Fruit fly (Drosophila melanogaster) whole organism, wandering third instar larva: ENCODE data around the gene CG15579.
"Not testable (repeated sequence)": the region's sequence is repeated elsewhere in the genome, so short reads cannot be mapped to it uniquely, and the experiment has no call there.

ENCODE experiments used
- Abd-B ChIP-seq: fragments of >200 bp; optimal IDR thresholded peaks from 2 replicates; lab custom pipeline; 2017; ENCODE audit warnings: missing biosample characterization, missing genetic modification characterization
- CG32264 ChIP-seq: fragments of 200-800 bp; sonication (Bioruptor generic); optimal IDR thresholded peaks from 2 replicates; lab custom pipeline; 2016; ENCODE audit warnings: missing biosample characterization, missing genetic modification characterization
- CG9705 ChIP-seq: fragments of 200-800 bp; sonication (Bioruptor generic); optimal IDR thresholded peaks from 2 replicates; lab custom pipeline; 2018; ENCODE audit warnings: missing biosample characterization, mild to moderate bottlenecking, missing genetic modification characterization
- CrebA ChIP-seq: fragments of 200-800 bp; sonication (Bioruptor generic); optimal IDR thresholded peaks from 2 replicates; lab custom pipeline; 2016; ENCODE audit warnings: missing biosample characterization, mild to moderate bottlenecking, missing genetic modification characterization, borderline replicate concordance
- Dfd ChIP-seq: fragments of >200 bp; optimal IDR thresholded peaks from 2 replicates; lab custom pipeline; 2017; ENCODE audit warnings: missing biosample characterization, missing genetic modification characterization
- Dif ChIP-seq: fragments of 200-275, 200-300 bp; sonication (Bioruptor generic); optimal IDR thresholded peaks from 2 replicates; lab custom pipeline; 2018; ENCODE audit warnings: missing biosample characterization, missing genetic modification characterization; ENCODE audit not compliant: partially characterized antibody
- GATAd ChIP-seq: sonication (Bioruptor generic); optimal IDR thresholded peaks from 2 replicates; lab custom pipeline; 2016; ENCODE audit warnings: missing biosample characterization, missing genetic modification characterization
- Hnf4 ChIP-seq: fragments of 200-800 bp; sonication (Bioruptor generic); optimal IDR thresholded peaks from 2 replicates; lab custom pipeline; 2016; ENCODE audit warnings: missing biosample characterization, mild to moderate bottlenecking, missing genetic modification characterization
- Jra ChIP-seq: sonication (Bioruptor generic); optimal IDR thresholded peaks from 2 replicates; lab custom pipeline; 2016; ENCODE audit warnings: missing biosample characterization, missing genetic modification characterization
- Myc ChIP-seq: fragments of >200 bp; optimal IDR thresholded peaks from 2 replicates; lab custom pipeline; 2017
- N ChIP-seq: fragments of >200 bp; optimal IDR thresholded peaks from 2 replicates; lab custom pipeline; 2018; ENCODE audit warnings: missing biosample characterization, missing external identifiers, missing genetic modification characterization
- OdsH ChIP-seq: fragments of 200-800 bp; sonication (Bioruptor generic); optimal IDR thresholded peaks from 2 replicates; lab custom pipeline; 2016; ENCODE audit warnings: missing biosample characterization, mild to moderate bottlenecking, missing genetic modification characterization
- Rel ChIP-seq, 2 experiments: fragments of 200-800 bp; sonication (Bioruptor generic) in 1 of 2; optimal IDR thresholded peaks; 2 replicates in 1 of 2; 3 replicates in 1 of 2; lab custom pipeline; 2016 to 2019; ENCODE audit warnings: mild to moderate bottlenecking in 2 of 2, missing biosample characterization in 2 of 2, missing genetic modification characterization in 2 of 2, moderate library complexity in 1 of 2
- Sp1 ChIP-seq: fragments of 200-800 bp; sonication (Bioruptor generic); optimal IDR thresholded peaks from 3 replicates; lab custom pipeline; 2019; ENCODE audit warnings: missing biosample characterization, mild to moderate bottlenecking, missing genetic modification characterization, moderate library complexity
- br ChIP-seq: fragments of 200-800 bp; sonication (Bioruptor generic); optimal IDR thresholded peaks from 2 replicates; lab custom pipeline; 2016; ENCODE audit warnings: missing biosample characterization, missing genetic modification characterization
- brk ChIP-seq: fragments of 200-800 bp; sonication (Bioruptor generic); optimal IDR thresholded peaks from 2 replicates; lab custom pipeline; 2016; ENCODE audit warnings: missing biosample characterization, mild to moderate bottlenecking, missing genetic modification characterization
- dl ChIP-seq, 2 experiments: fragments of 175-275, 200-275 bp in 1 of 2; fragments of 200-275 bp in 1 of 2; sonication (Bioruptor generic); optimal IDR thresholded peaks; lab custom pipeline; 2018; ENCODE audit warnings: mild to moderate bottlenecking in 2 of 2, missing biosample characterization in 2 of 2, missing genetic modification characterization in 2 of 2, moderate library complexity in 2 of 2; ENCODE audit not compliant: partially characterized antibody in 2 of 2, insufficient read depth in 1 of 2
- dmrt93B ChIP-seq: fragments of 200-800 bp; sonication (Bioruptor generic); optimal IDR thresholded peaks from 2 replicates; lab custom pipeline; 2018; ENCODE audit warnings: missing biosample characterization, mild to moderate bottlenecking, missing genetic modification characterization
- ey ChIP-seq: fragments of 200-800 bp; sonication (Bioruptor generic); optimal IDR thresholded peaks from 2 replicates; lab custom pipeline; 2016; ENCODE audit warnings: missing biosample characterization, missing genetic modification characterization
- foxo ChIP-seq, 2 experiments: fragments of 200-800 bp; sonication (Bioruptor generic); optimal IDR thresholded peaks; 2 replicates in 1 of 2; 3 replicates in 1 of 2; lab custom pipeline; 2016 to 2017; ENCODE audit warnings: missing biosample characterization in 2 of 2, missing genetic modification characterization in 2 of 2
- fru ChIP-seq: fragments of 200-800 bp; sonication (Bioruptor generic); optimal IDR thresholded peaks from 3 replicates; lab custom pipeline; 2016; ENCODE audit warnings: missing biosample characterization, mild to moderate bottlenecking, missing genetic modification characterization
- h ChIP-seq: fragments of 200-800 bp; sonication (Bioruptor generic); optimal IDR thresholded peaks from 3 replicates; lab custom pipeline; 2016; ENCODE audit warnings: missing biosample characterization, mild to moderate bottlenecking, missing genetic modification characterization
- pan ChIP-seq: fragments of >200 bp; optimal IDR thresholded peaks from 2 replicates; lab custom pipeline; 2017
- rgr ChIP-seq: fragments of 200-800 bp; sonication (Bioruptor generic); optimal IDR thresholded peaks from 3 replicates; lab custom pipeline; 2016; ENCODE audit warnings: missing biosample characterization, mild to moderate bottlenecking, missing genetic modification characterization
- sage ChIP-seq: fragments of 200-800 bp; sonication (Bioruptor generic); optimal IDR thresholded peaks from 2 replicates; lab custom pipeline; 2016; ENCODE audit warnings: missing biosample characterization, mild to moderate bottlenecking, missing genetic modification characterization
- tai ChIP-seq: sonication (Bioruptor generic); optimal IDR thresholded peaks from 2 replicates; lab custom pipeline; 2016; ENCODE audit warnings: missing biosample characterization, missing genetic modification characterization
- usp ChIP-seq: fragments of >200 bp; optimal IDR thresholded peaks from 2 replicates; lab custom pipeline; 2017; ENCODE audit warnings: missing biosample characterization, missing genetic modification characterization
- woc ChIP-seq: sonication (Bioruptor generic); optimal IDR thresholded peaks from 2 replicates; lab custom pipeline; 2016; ENCODE audit warnings: missing biosample characterization, mild to moderate bottlenecking, missing genetic modification characterization

Gene CG15579

dm6 chrX:4318701-4319100, 7.1 kb upstream of the CG15579 start, which contains the start of gene mei-9:
mei-9 (minus strand) TSS chrX:4318801.
- TF ChIP-seq dmrt93B, brk, Jra (GFP tag; lab: Kevin White, UChicago): not testable (repeated sequence)
- TF ChIP-seq, all 38 proteins: peak for 0; not testable (repeated sequence) for 38

DNA sequence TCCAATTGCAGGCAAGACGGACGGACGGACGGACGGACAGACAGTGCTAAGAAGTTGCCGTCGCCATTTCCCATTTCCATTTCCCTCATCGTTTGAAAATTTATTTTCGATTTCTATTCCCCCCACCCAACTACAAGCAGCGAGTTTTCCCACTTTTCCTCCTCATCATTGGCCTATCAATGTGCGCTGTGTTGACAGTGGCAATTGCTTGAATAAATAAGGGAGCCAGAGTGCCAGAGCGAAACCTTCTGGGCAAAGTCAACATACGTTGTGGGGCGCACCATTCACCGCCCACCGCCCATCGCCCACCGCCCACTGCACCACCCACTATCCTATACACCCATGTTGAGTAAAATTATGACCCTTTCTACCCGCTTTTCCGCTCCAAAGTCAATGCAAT, 5.6 kb downstream of the CG15579 start:
- TF ChIP-seq OdsH (GFP tag; lab: Kevin White, UChicago): no peak
- no peak for TF ChIP-seq dmrt93B (GFP tag; lab: Kevin White, UChicago)
- no peak for TF ChIP-seq brk (GFP tag; lab: Kevin White, UChicago)
- TF ChIP-seq foxo (GFP tag; optimal IDR thresholded peaks at IDR 0.05; lab: Kevin White, UChicago): no peak
- no peak for TF ChIP-seq rgr (GFP tag; lab: Kevin White, UChicago)
- TF ChIP-seq Dif: no peak

dm6 chrX:4302246-4302645, 9.4 kb downstream of the CG15579 start, which contains the start of gene CG12692:
CG12692 (minus strand) TSS chrX:4302346.
- no peak for TF ChIP-seq CG9705 (GFP tag; lab: Kevin White, UChicago)
- no peak for TF ChIP-seq tai (GFP tag; lab: Kevin White, UChicago)
- no peak for TF ChIP-seq br (GFP tag; lab: Kevin White, UChicago)
- no peak for TF ChIP-seq sage (GFP tag; lab: Kevin White, UChicago)
- no peak for TF ChIP-seq Jra (GFP tag; lab: Kevin White, UChicago)
- TF ChIP-seq Abd-B (GFP tag; lab: Kevin White, UChicago): no peak
- TF ChIP-seq Rel (GFP tag; optimal IDR thresholded peaks at IDR 0.05; lab: Kevin White, UChicago): no peak
- TF ChIP-seq Rel (tag; optimal IDR thresholded peaks at IDR 0.05; lab: Kevin White, UChicago): no peak
- TF ChIP-seq Dfd: no peak
- TF ChIP-seq GATAd (GFP tag; lab: Kevin White, UChicago): no peak
- no peak for TF ChIP-seq Sp1 (GFP tag; lab: Kevin White, UChicago)
- no peak for TF ChIP-seq CrebA (GFP tag; lab: Kevin White, UChicago)
- TF ChIP-seq ey: no peak
- TF ChIP-seq dl (GFP tag; optimal IDR thresholded peaks at IDR 0.05; lab: Kevin White, UChicago; ENCODE audit: insufficient read depth in 1 of 2, partially characterized antibody in 2 of 2): no peak
- TF ChIP-seq usp: no peak
- TF ChIP-seq Myc (lab: Kevin White, UChicago): no peak
- TF ChIP-seq N (GFP tag; lab: Kevin White, UChicago): no peak
- TF ChIP-seq h (GFP tag; lab: Kevin White, UChicago): no peak

dm6 chrX:4293418-4293817, 18.2 kb downstream of the CG15579 start:
- TF ChIP-seq GATAd (GFP tag; lab: Kevin White, UChicago) (no peak), N (GFP tag; lab: Kevin White, UChicago) (no peak), Hnf4 (no peak), Dfd (no peak), Sp1 (GFP tag; lab: Kevin White, UChicago) (no peak), dl (GFP tag; optimal IDR thresholded peaks at IDR 0.05; lab: Kevin White, UChicago; ENCODE audit: insufficient read depth in 1 of 2, partially characterized antibody in 2 of 2) (no peak), CG32264 (no peak), fru (GFP tag; lab: Kevin White, UChicago) (no peak)

dm6 chrX:4280769-4281168, 30.8 kb downstream of the CG15579 start:
- no peak for TF ChIP-seq brk (GFP tag; lab: Kevin White, UChicago)
- no peak for TF ChIP-seq pan (lab: Kevin White, UChicago)
- no peak for TF ChIP-seq GATAd (GFP tag; lab: Kevin White, UChicago)
- no peak for TF ChIP-seq dl (GFP tag; optimal IDR thresholded peaks at IDR 0.05; lab: Kevin White, UChicago; ENCODE audit: insufficient read depth in 1 of 2, partially characterized antibody in 2 of 2)

- TF ChIP-seq dmrt93B (GFP tag; lab: Kevin White, UChicago): no peak
- TF ChIP-seq N (GFP tag; lab: Kevin White, UChicago): no peak
- TF ChIP-seq rgr (GFP tag; lab: Kevin White, UChicago): no peak
- no peak for TF ChIP-seq OdsH (GFP tag; lab: Kevin White, UChicago)
- TF ChIP-seq woc (GFP tag; lab: Kevin White, UChicago): no peak
These were observed 33.7 kb downstream of the CG15579 start, which contains the start of gene CG15578 for dm6 chrX:4277861-4278260. CG15578 (minus strand) TSS chrX:4277961.
